Worm (Caenorhabditis elegans) whole organism, L3 larva: Measurements from ENCODE around the gene Y49E10.4.
A peak's percentile ranks its signal among the peaks of the same experiment; 100 is the strongest.

Source experiments
- aly-2 ChIP-seq: fragments of 150-350 bp; optimal IDR thresholded peaks from 2 replicates; lab custom pipeline; 2014; ENCODE audit warnings: missing biosample characterization, missing genetic modification characterization
- ama-1 ChIP-seq: fragments of 150-350 bp; optimal IDR thresholded peaks from 2 replicates; lab custom pipeline; 2018
- ceh-28 ChIP-seq: fragments of 150-350 bp; optimal IDR thresholded peaks from 2 replicates; lab custom pipeline; 2014; ENCODE audit warnings: missing biosample characterization, missing genetic modification reagents, missing genetic modification characterization
- ceh-82 ChIP-seq: fragments of 150-350 bp; optimal IDR thresholded peaks from 2 replicates; lab custom pipeline; 2014; ENCODE audit warnings: missing biosample characterization, missing genetic modification characterization
- ceh-9 ChIP-seq: sonication (generic microtip); optimal IDR thresholded peaks from 2 replicates; lab custom pipeline; 2018; ENCODE audit warnings: missing biosample characterization, missing genetic modification characterization
- egl-5 ChIP-seq: fragments of 150-350 bp; optimal IDR thresholded peaks from 2 replicates; lab custom pipeline; 2017; ENCODE audit warnings: missing biosample characterization, missing genetic modification reagents, missing genetic modification characterization, inconsistent platforms
- elt-1 ChIP-seq: fragments of 150-350 bp; optimal IDR thresholded peaks from 2 replicates; lab custom pipeline; 2014; ENCODE audit warnings: missing biosample characterization, missing genetic modification characterization
- elt-2 ChIP-seq: sonication (generic microtip); optimal IDR thresholded peaks from 2 replicates; lab custom pipeline; 2016; ENCODE audit warnings: missing genetic modification reagents, mild to moderate bottlenecking, missing genetic modification characterization, missing compliant biosample characterization
- elt-3 ChIP-seq, 3 experiments: fragments of 150-350 bp in 1 of 3; sonication (generic microtip) in 2 of 3; optimal IDR thresholded peaks; 2 replicates in 2 of 3; 4 replicates in 1 of 3; lab custom pipeline; 2014 to 2017; ENCODE audit warnings: missing biosample characterization in 3 of 3, missing genetic modification characterization in 3 of 3
- fkh-10 ChIP-seq: sonication (generic microtip); optimal IDR thresholded peaks from 2 replicates; lab custom pipeline; 2017; ENCODE audit warnings: missing biosample characterization, missing genetic modification reagents, missing genetic modification characterization
- fkh-2 ChIP-seq: fragments of 150-350 bp; optimal IDR thresholded peaks from 2 replicates; lab custom pipeline; 2014; ENCODE audit warnings: missing biosample characterization, missing genetic modification reagents, missing genetic modification characterization
- fos-1 ChIP-seq: fragments of 150-350 bp; optimal IDR thresholded peaks from 2 replicates; lab custom pipeline; 2014; ENCODE audit warnings: missing biosample characterization, missing genetic modification characterization
- hmg-11 ChIP-seq: sonication (generic microtip); optimal IDR thresholded peaks from 2 replicates; lab custom pipeline; 2016; ENCODE audit warnings: missing genetic modification characterization, missing compliant biosample characterization
- jun-1 ChIP-seq: fragments of 150-350 bp; optimal IDR thresholded peaks from 2 replicates; lab custom pipeline; 2014; ENCODE audit warnings: missing biosample characterization, missing genetic modification reagents, missing genetic modification characterization
- lin-15B ChIP-seq: fragments of 150-350 bp; optimal IDR thresholded peaks from 2 replicates; lab custom pipeline; 2014; ENCODE audit warnings: missing biosample characterization, missing genetic modification characterization
- lsy-12 ChIP-seq: sonication (generic microtip); optimal IDR thresholded peaks from 2 replicates; lab custom pipeline; 2016; ENCODE audit warnings: mild to moderate bottlenecking, missing genetic modification characterization, missing compliant biosample characterization
- mdl-1 ChIP-seq: fragments of 150-350 bp; optimal IDR thresholded peaks from 2 replicates; lab custom pipeline; 2014; ENCODE audit warnings: missing biosample characterization, missing genetic modification characterization
- mml-1 ChIP-seq: fragments of 150-350 bp; sonication (generic microtip); optimal IDR thresholded peaks from 3 replicates; lab custom pipeline; 2014; ENCODE audit warnings: missing biosample characterization, missing genetic modification characterization
- nfya-1 ChIP-seq: sonication (generic microtip); optimal IDR thresholded peaks from 2 replicates; lab custom pipeline; 2017; ENCODE audit warnings: missing genetic modification characterization, mild to moderate bottlenecking, missing compliant biosample characterization, antibody characterized with exemption, moderate library complexity; ENCODE audit not compliant: insufficient read depth
- nhr-11 ChIP-seq: fragments of 150-350 bp; optimal IDR thresholded peaks from 2 replicates; lab custom pipeline; 2014; ENCODE audit warnings: missing biosample characterization, missing genetic modification characterization
- nhr-12 ChIP-seq: fragments of 150-350 bp; optimal IDR thresholded peaks from 2 replicates; lab custom pipeline; 2014; ENCODE audit warnings: missing biosample characterization, missing genetic modification characterization
- nhr-23 ChIP-seq: fragments of 150-350 bp; optimal IDR thresholded peaks from 2 replicates; lab custom pipeline; 2014; ENCODE audit warnings: missing biosample characterization, missing genetic modification reagents, missing genetic modification characterization
- nhr-237 ChIP-seq: fragments of 150-350 bp; optimal IDR thresholded peaks from 2 replicates; lab custom pipeline; 2014; ENCODE audit warnings: missing biosample characterization, missing genetic modification characterization
- nhr-25 ChIP-seq: sonication (generic microtip); optimal IDR thresholded peaks from 2 replicates; lab custom pipeline; 2017; ENCODE audit warnings: missing biosample characterization, missing genetic modification characterization
- nhr-28 ChIP-seq: fragments of 150-350 bp; optimal IDR thresholded peaks from 2 replicates; lab custom pipeline; 2014; ENCODE audit warnings: missing biosample characterization, missing genetic modification characterization
- nhr-43 ChIP-seq: sonication (generic microtip); optimal IDR thresholded peaks from 2 replicates; lab custom pipeline; 2016; ENCODE audit warnings: mild to moderate bottlenecking, missing genetic modification characterization, missing compliant biosample characterization; ENCODE audit not compliant: poor library complexity, severe bottlenecking
- nhr-67 ChIP-seq: fragments of 150-350 bp; optimal IDR thresholded peaks from 2 replicates; lab custom pipeline; 2014; ENCODE audit warnings: missing biosample characterization, missing genetic modification characterization
- nhr-76 ChIP-seq: fragments of 150-350 bp; sonication (generic microtip); optimal IDR thresholded peaks from 5 replicates; lab custom pipeline; 2014; ENCODE audit warnings: missing biosample characterization, missing genetic modification characterization
- pha-4 ChIP-seq: fragments of 150-350 bp; optimal IDR thresholded peaks from 2 replicates; lab custom pipeline; 2014; ENCODE audit warnings: missing biosample characterization, missing genetic modification reagents, missing genetic modification characterization
- pqm-1 ChIP-seq: fragments of 150-350 bp; optimal IDR thresholded peaks from 2 replicates; lab custom pipeline; 2017; ENCODE audit warnings: missing biosample characterization, missing genetic modification characterization, inconsistent platforms
- sea-2 ChIP-seq: fragments of 150-350 bp; sonication (generic microtip); optimal IDR thresholded peaks from 4 replicates; lab custom pipeline; 2014; ENCODE audit warnings: missing biosample characterization, missing genetic modification reagents, missing genetic modification characterization
- snpc-4 ChIP-seq: fragments of 150-350 bp; optimal IDR thresholded peaks from 2 replicates; lab custom pipeline; 2014; ENCODE audit warnings: missing biosample characterization, missing genetic modification characterization
- unc-62 ChIP-seq: fragments of 150-350 bp; sonication (generic microtip); optimal IDR thresholded peaks from 4 replicates; lab custom pipeline; 2014; ENCODE audit warnings: missing biosample characterization, missing genetic modification reagents, missing genetic modification characterization
- zag-1 ChIP-seq: fragments of 150-350 bp; optimal IDR thresholded peaks from 2 replicates; lab custom pipeline; 2014; ENCODE audit warnings: missing biosample characterization, missing genetic modification characterization
- ztf-11 ChIP-seq: fragments of 150-350 bp; optimal IDR thresholded peaks from 2 replicates; lab custom pipeline; 2014; ENCODE audit warnings: missing biosample characterization, missing genetic modification characterization
- ztf-4 ChIP-seq: fragments of 150-350 bp; optimal IDR thresholded peaks from 2 replicates; lab custom pipeline; 2014; ENCODE audit warnings: missing biosample characterization, missing genetic modification characterization

The Y49E10.4 gene

ce11 chrIII:12425846-12426405 is 42.3 kb upstream of the Y49E10.4 start:
- TF ChIP-seq nhr-28 (tag; lab: Kevin White, UChicago): no peak
- TF ChIP-seq nhr-25 (tag; lab: Kevin White, UChicago): no peak
- no peak for TF ChIP-seq elt-2
- no peak for TF ChIP-seq lin-15B (tag; lab: Kevin White, UChicago)
- no peak for TF ChIP-seq fos-1 (tag; lab: Kevin White, UChicago)
- TF ChIP-seq lsy-12 (tag; lab: Kevin White, UChicago): no peak
- TF ChIP-seq mdl-1 (tag; lab: Kevin White, UChicago): no peak
- no peak for TF ChIP-seq elt-3 (tag; optimal IDR thresholded peaks at IDR 0.05; lab: Kevin White, UChicago)
- no peak for TF ChIP-seq hmg-11 (tag; lab: Kevin White, UChicago)
- TF ChIP-seq ztf-4 (tag; lab: Kevin White, UChicago): no peak
- no peak for TF ChIP-seq ama-1 (lab: Kevin White, UChicago)
- TF ChIP-seq nhr-67 (tag; lab: Kevin White, UChicago): no peak

ce11 chrIII:12424663-12425062 is 41.1 kb upstream of the Y49E10.4 start:
- TF ChIP-seq ceh-9 (no peak), nhr-237 (no peak), nhr-12 (no peak), lsy-12 (tag; lab: Kevin White, UChicago) (no peak), sea-2 (GFP tag; lab: Kevin White, UChicago) (no peak), fos-1 (tag; lab: Kevin White, UChicago) (no peak), nhr-43 (no peak), zag-1 (tag; lab: Kevin White, UChicago) (no peak), snpc-4 (tag; lab: Kevin White, UChicago) (no peak), ztf-11 (tag; lab: Kevin White, UChicago) (no peak), nhr-23 (tag; lab: Kevin White, UChicago) (no peak), hmg-11 (tag; lab: Kevin White, UChicago) (no peak), nhr-11 (no peak), pha-4 (no peak), mml-1 (no peak), aly-2 (tag; lab: Kevin White, UChicago) (no peak), nhr-28 (tag; lab: Kevin White, UChicago) (no peak), lin-15B (tag; lab: Kevin White, UChicago) (no peak), egl-5 (tag; lab: Kevin White, UChicago) (no peak)

- TF ChIP-seq ceh-28 (tag; lab: Kevin White, UChicago): no peak
- TF ChIP-seq nhr-25 (tag; lab: Kevin White, UChicago): peak; percentile 52
- no peak for TF ChIP-seq mml-1
- peak; percentile 42 for TF ChIP-seq snpc-4 (tag; lab: Kevin White, UChicago)
- TF ChIP-seq fkh-2: no peak
- TF ChIP-seq pqm-1 (tag; lab: Kevin White, UChicago): no peak
- TF ChIP-seq hmg-11 (tag; lab: Kevin White, UChicago): peak; percentile 39
- peak; percentile 15 for TF ChIP-seq nfya-1 (tag; lab: Kevin White, UChicago)
- no peak for TF ChIP-seq ceh-9
- no peak for TF ChIP-seq nhr-76
- peak; percentile 67 for TF ChIP-seq jun-1 (tag; lab: Kevin White, UChicago)
- TF ChIP-seq fos-1 (tag; lab: Kevin White, UChicago): no peak
- TF ChIP-seq nhr-28 (tag; lab: Kevin White, UChicago): no peak
- no peak for TF ChIP-seq elt-1
- peak; percentile 97 for TF ChIP-seq pha-4
- TF ChIP-seq unc-62 (GFP tag; lab: Kevin White, UChicago): no peak
- TF ChIP-seq elt-2: peak; percentile 30
These were observed 40.5 kb upstream of the Y49E10.4 start for ce11 chrIII:12424066-12424465.

ce11 chrIII:12421708-12422107 is 38.1 kb upstream of the Y49E10.4 start, which contains the start of gene tat-1:
tat-1 (minus strand) TSS chrIII:12421718.
- TF ChIP-seq hmg-11 (tag; lab: Kevin White, UChicago) (peak; percentile 58), sea-2 (GFP tag; lab: Kevin White, UChicago) (no peak), ztf-4 (tag; lab: Kevin White, UChicago) (no peak), zag-1 (tag; lab: Kevin White, UChicago) (no peak), nhr-23 (tag; lab: Kevin White, UChicago) (no peak), fkh-10 (GFP tag; lab: Kevin White, UChicago) (no peak), nhr-237 (no peak), ceh-82 (tag; lab: Kevin White, UChicago) (no peak), ceh-28 (tag; lab: Kevin White, UChicago) (peak; percentile 53), egl-5 (tag; lab: Kevin White, UChicago) (no peak), ceh-9 (no peak)
